Worm (Caenorhabditis elegans) whole organism, mixed stage, embryonic: ENCODE results near the gene R09A8.1.

ENCODE experiments used
- cnd-1 ChIP-seq: fragments of 200-800 bp; sonication (Bioruptor generic); optimal IDR thresholded peaks from 2 replicates; lab custom pipeline; 2018; ENCODE audit warnings: mild to moderate bottlenecking, missing genetic modification characterization, missing compliant biosample characterization
- lin-13 ChIP-seq: fragments of 150-350 bp; optimal IDR thresholded peaks from 2 replicates; lab custom pipeline; 2014; ENCODE audit warnings: missing biosample characterization, missing genetic modification characterization
- nhr-28 ChIP-seq: fragments of 150-350 bp; optimal IDR thresholded peaks from 2 replicates; lab custom pipeline; 2014; ENCODE audit warnings: missing biosample characterization, missing genetic modification characterization
- nhr-76 ChIP-seq: sonication (generic microtip); optimal IDR thresholded peaks from 2 replicates; lab custom pipeline; 2017; ENCODE audit warnings: missing biosample characterization, missing genetic modification characterization
- sptf-1 ChIP-seq: sonication (generic microtip); optimal IDR thresholded peaks from 2 replicates; lab custom pipeline; 2017; ENCODE audit warnings: mild to moderate bottlenecking, missing genetic modification characterization, moderate library complexity, missing compliant biosample characterization
- ztf-11 ChIP-seq: fragments of 150-350 bp; optimal IDR thresholded peaks from 2 replicates; lab custom pipeline; 2014; ENCODE audit warnings: missing biosample characterization, missing genetic modification characterization

ce11 chrX:12627797-12628196 lies 14.2 kb downstream of the R09A8.1 start:
- TF ChIP-seq nhr-76 (tag; lab: Kevin White, UChicago) (no peak), ztf-11 (no peak), cnd-1 (tag; lab: Kevin White, UChicago) (no peak), sptf-1 (no peak), nhr-28 (tag; lab: Kevin White, UChicago) (no peak), lin-13 (tag; lab: Kevin White, UChicago) (no peak)
